Fruit fly (Drosophila melanogaster): Measurements from ENCODE around the gene Tom20.
A peak's percentile ranks its signal among the peaks of the same experiment; 100 is the strongest.

Tom20 gene

dm6 chr3L:19979592-19979991 lies 20.9 kb upstream of the Tom20 start, which contains the start of gene CG14182 (continued):
- TF ChIP-seq Spps (tag; optimal IDR thresholded peaks at IDR 0.05): no peak
- TF ChIP-seq CG6813 (GFP tag; optimal IDR thresholded peaks at IDR 0.05): no peak
- TF ChIP-seq Hsf (GFP tag; optimal IDR thresholded peaks at IDR 0.05): no peak
- no peak for TF ChIP-seq en (GFP tag; optimal IDR thresholded peaks at IDR 0.05)
- no peak for TF ChIP-seq tio (GFP tag; optimal IDR thresholded peaks at IDR 0.05)
- TF ChIP-seq CG2120 (GFP tag; optimal IDR thresholded peaks at IDR 0.05): no peak
- TF ChIP-seq CG4360 (GFP tag; IDR thresholded peaks at IDR 0.05): no peak
- TF ChIP-seq CG12942 (GFP tag; optimal IDR thresholded peaks at IDR 0.05): no peak
- TF ChIP-seq HLH54F (GFP tag; optimal IDR thresholded peaks at IDR 0.05): no peak
- no peak for TF ChIP-seq CG3065 (GFP tag; optimal IDR thresholded peaks at IDR 0.05)
- TF ChIP-seq da (GFP tag; optimal IDR thresholded peaks at IDR 0.05): no peak
- TF ChIP-seq CG12236 (GFP tag; optimal IDR thresholded peaks at IDR 0.05): no peak
- TF ChIP-seq her (GFP tag; optimal IDR thresholded peaks at IDR 0.05): no peak
- TF ChIP-seq grau (tag; optimal IDR thresholded peaks at IDR 0.05): no peak
- no peak for TF ChIP-seq CG15601 (tag; optimal IDR thresholded peaks at IDR 0.05)
- TF ChIP-seq ftz-f1 (GFP tag; optimal IDR thresholded peaks at IDR 0.05): no peak
- TF ChIP-seq YL-1 (GFP tag; optimal IDR thresholded peaks at IDR 0.05): peak; percentile 6
- peak; percentile 42 for TF ChIP-seq CG9797 (GFP tag; optimal IDR thresholded peaks at IDR 0.05)
- TF ChIP-seq CG34422 (GFP tag; IDR thresholded peaks at IDR 0.05): no peak
- TF ChIP-seq dmrt11E (tag; optimal IDR thresholded peaks at IDR 0.05): no peak
- no peak for TF ChIP-seq grn (GFP tag; optimal IDR thresholded peaks at IDR 0.05)
- TF ChIP-seq cad (GFP tag; optimal IDR thresholded peaks at IDR 0.05): no peak
- no peak for TF ChIP-seq CG10274 (GFP tag; optimal IDR thresholded peaks at IDR 0.05)
- no peak for TF ChIP-seq CG2712 (tag; optimal IDR thresholded peaks at IDR 0.05)
- no peak for TF ChIP-seq Atf6 (GFP tag; IDR thresholded peaks at IDR 0.05)
- TF ChIP-seq oc (tag; optimal IDR thresholded peaks at IDR 0.05): no peak
- TF ChIP-seq CG11398 (GFP tag; optimal IDR thresholded peaks at IDR 0.05): no peak
- no peak for TF ChIP-seq CG8388 (GFP tag; optimal IDR thresholded peaks at IDR 0.05)
- no peak for TF ChIP-seq Gsc (GFP tag; IDR thresholded peaks at IDR 0.05)
- TF ChIP-seq CG12744 (GFP tag; optimal IDR thresholded peaks at IDR 0.05): no peak
- TF ChIP-seq pho (GFP tag; optimal IDR thresholded peaks at IDR 0.05): no peak
- no peak for TF ChIP-seq HLHmδ (GFP tag; optimal IDR thresholded peaks at IDR 0.05)
- TF ChIP-seq CG13287 (GFP tag; IDR thresholded peaks at IDR 0.05; ENCODE audit: partially characterized antibody): peak; percentile 47; the same call in 1 of the 2 replicates
- TF ChIP-seq CG7556 (GFP tag; optimal IDR thresholded peaks at IDR 0.05): no peak
- no peak for TF ChIP-seq seq (GFP tag; IDR thresholded peaks at IDR 0.05)
- no peak for TF ChIP-seq Kr (GFP tag; optimal IDR thresholded peaks at IDR 0.05)
- no peak for TF ChIP-seq CG5245 (GFP tag; optimal IDR thresholded peaks at IDR 0.05)
- no peak for TF ChIP-seq fd102C (GFP tag; optimal IDR thresholded peaks at IDR 0.05)
- TF ChIP-seq Dref (GFP tag; IDR thresholded peaks at IDR 0.05): peak; percentile 43; the same call in 1 of the 2 replicates
- no peak for TF ChIP-seq tap (tag; optimal IDR thresholded peaks at IDR 0.05)
- TF ChIP-seq MTF-1 (GFP tag; optimal IDR thresholded peaks at IDR 0.05; ENCODE audit: borderline replicate concordance): no peak
- no peak for TF ChIP-seq Ets97D (GFP tag; optimal IDR thresholded peaks at IDR 0.05)
- TF ChIP-seq CG7372 (GFP tag; IDR thresholded peaks at IDR 0.05): no peak
- no peak for TF ChIP-seq CG16863 (GFP tag; optimal IDR thresholded peaks at IDR 0.05)
- no peak for TF ChIP-seq Med (GFP tag)
- no peak for TF ChIP-seq gcm (GFP tag; optimal IDR thresholded peaks at IDR 0.05)
- no peak for TF ChIP-seq dati (GFP tag; IDR thresholded peaks at IDR 0.05)
- no peak for TF ChIP-seq CrebB (tag; optimal IDR thresholded peaks at IDR 0.05)
- TF ChIP-seq MBD-R2 (GFP tag; IDR thresholded peaks at IDR 0.05): peak; percentile 51
- no peak for TF ChIP-seq CG8944 (GFP tag; optimal IDR thresholded peaks at IDR 0.05)
- no peak for TF ChIP-seq chif (GFP tag; optimal IDR thresholded peaks at IDR 0.05)
- TF ChIP-seq eve (GFP tag; optimal IDR thresholded peaks at IDR 0.05): no peak
- no peak for TF ChIP-seq ken (GFP tag; IDR thresholded peaks at IDR 0.05)
